Worm (Caenorhabditis elegans): ENCODE data around the gene K03B4.9.

- TF ChIP-seq zag-1 (tag; optimal IDR thresholded peaks at IDR 0.05): no peak
- TF ChIP-seq ztf-4 (tag; optimal IDR thresholded peaks at IDR 0.05): no peak
- no peak for TF ChIP-seq egl-27 (tag; optimal IDR thresholded peaks at IDR 0.05)
- TF ChIP-seq ztf-11 (tag; optimal IDR thresholded peaks at IDR 0.05): no peak
- no peak for TF ChIP-seq unc-39 (tag; optimal IDR thresholded peaks at IDR 0.05)
- no peak for TF ChIP-seq fkh-10 (GFP tag; optimal IDR thresholded peaks at IDR 0.05)
- no peak for TF ChIP-seq lin-39 (tag; optimal IDR thresholded peaks at IDR 0.05)
- TF ChIP-seq ama-1 (optimal IDR thresholded peaks at IDR 0.05): no peak
- TF ChIP-seq nhr-237 (tag; optimal IDR thresholded peaks at IDR 0.05): no peak
- no peak for TF ChIP-seq nhr-25 (tag; optimal IDR thresholded peaks at IDR 0.05)
- no peak for TF ChIP-seq tbx-2 (tag; optimal IDR thresholded peaks at IDR 0.05)
- no peak for TF ChIP-seq snpc-4 (tag; optimal IDR thresholded peaks at IDR 0.05)
- no peak for TF ChIP-seq daf-12 (tag; optimal IDR thresholded peaks at IDR 0.05)
Measured at ce11 chrV:4637153-4637552, 35.2 kb downstream of the K03B4.9 start.
